Worm (Caenorhabditis elegans): ENCODE measurements around the gene ctl-2.
A peak's percentile ranks its signal among the peaks of the same experiment; 100 is the strongest.
"Not testable (repeated sequence)": the region's sequence is repeated elsewhere in the genome, so short reads cannot be mapped to it uniquely, and the experiment has no call there.

The ctl-2 gene

DNA sequence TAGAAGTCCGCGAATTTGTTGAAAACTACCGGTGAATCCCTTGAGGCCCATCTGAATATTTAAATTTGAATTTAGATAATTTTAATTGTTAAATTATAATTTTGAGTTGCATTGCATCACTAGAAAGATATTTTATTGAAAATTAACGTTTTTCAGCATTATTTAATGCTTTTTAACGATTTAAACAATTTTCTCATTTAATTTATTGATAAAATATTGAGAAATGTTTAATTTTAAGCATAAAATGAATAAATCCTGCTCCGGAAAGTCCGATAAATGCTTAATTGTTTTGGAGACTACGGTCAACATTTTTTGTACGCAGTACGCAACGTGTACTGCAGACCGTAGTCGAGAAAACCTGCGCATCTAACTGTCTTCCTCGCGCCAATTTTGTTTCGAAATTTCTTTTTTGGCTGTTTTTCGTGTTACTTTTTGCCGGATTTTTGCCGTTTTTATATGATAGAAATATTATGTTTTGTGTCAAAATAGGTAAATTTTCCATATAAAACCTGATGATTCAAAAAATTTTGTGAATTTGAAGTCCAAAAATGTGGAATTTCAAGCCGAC is 47.6 kb upstream of the ctl-2 start, which contains the start of the genes Y54G11A.17, lin-7 and elof-1 (continued):
- TF ChIP-seq mep-1 (tag; optimal IDR thresholded peaks at IDR 0.05) (peak; percentile 97), hpl-2 (GFP tag; optimal IDR thresholded peaks at IDR 0.05) (peak; percentile 77), snu-23 (GFP tag; optimal IDR thresholded peaks at IDR 0.05) (peak; percentile 93), C04F5.9 (tag; optimal IDR thresholded peaks at IDR 0.05) (peak; percentile 55), sox-4 (tag; optimal IDR thresholded peaks at IDR 0.05) (no peak), pag-3 (tag; optimal IDR thresholded peaks at IDR 0.05; ENCODE audit: borderline replicate concordance, insufficient read depth) (peak; percentile 15), mab-9 (GFP tag; IDR thresholded peaks at IDR 0.05) (no peak; the same call in 1 of the 2 replicates), ceh-63 (GFP tag; optimal IDR thresholded peaks at IDR 0.05) (no peak), tlp-1 (tag; optimal IDR thresholded peaks at IDR 0.05) (no peak), unc-130 (tag; optimal IDR thresholded peaks at IDR 0.05) (peak; percentile 99), unc-62 (GFP tag; optimal IDR thresholded peaks at IDR 0.05) (no peak)

DNA sequence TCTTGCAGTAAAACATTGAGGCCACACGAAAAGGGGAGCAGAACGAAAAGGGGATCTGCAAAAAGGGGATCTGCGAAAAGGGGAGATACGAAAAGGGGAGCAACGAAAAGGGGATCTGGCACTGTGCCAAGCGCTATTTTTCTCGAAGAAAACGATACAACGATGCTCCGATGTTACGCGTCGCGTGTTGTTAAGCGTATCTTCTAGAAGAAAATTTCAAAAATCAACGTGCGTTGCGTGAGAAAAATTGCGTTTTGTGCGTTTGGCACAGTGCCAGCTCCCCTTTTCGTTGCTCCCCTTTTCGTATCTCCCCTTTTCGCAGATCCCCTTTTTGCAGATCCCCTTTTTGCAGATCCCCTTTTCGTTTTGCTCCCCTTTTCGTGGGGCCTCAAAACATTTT is 44.4 kb upstream of the ctl-2 start, which contains the start of gene Y54G11A.9:
Y54G11A.9 (minus strand) TSS at position 196 of the 400 bp plus-strand sequence.
- peak in 1 of 2 experiments; percentile 14 for TF ChIP-seq efl-1 (optimal IDR thresholded peaks at IDR 0.05)
- not testable (repeated sequence) for TF ChIP-seq efl-1 (GFP tag; optimal IDR thresholded peaks at IDR 0.05 in 1 of 2)

DNA sequence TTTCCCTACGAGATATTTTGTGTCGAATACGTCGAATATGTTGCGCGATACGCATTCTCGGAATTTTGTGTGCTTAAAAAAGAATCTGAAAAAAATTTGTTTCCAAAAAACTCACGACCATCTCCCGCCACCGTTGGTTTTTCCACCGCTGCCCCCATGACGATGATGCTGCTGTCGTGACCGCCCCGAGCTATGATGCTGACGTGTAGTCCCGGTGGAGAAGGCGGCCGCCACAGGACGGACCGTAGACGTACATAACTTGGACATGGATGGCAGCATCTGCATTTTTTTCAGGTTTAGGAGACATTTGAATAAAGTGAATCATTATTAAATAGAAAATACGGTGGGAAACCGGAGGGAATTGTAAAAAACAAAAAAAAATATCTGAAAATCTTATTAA is 42.3 kb upstream of the ctl-2 start, which contains the start of gene ddl-3:
ddl-3 (minus strand) TSS at position 289 of the 400 bp plus-strand sequence.
- not testable (repeated sequence) for TF ChIP-seq C04F5.9, C16A3.4, nhr-20 (tag; optimal IDR thresholded peaks at IDR 0.05)

DNA sequence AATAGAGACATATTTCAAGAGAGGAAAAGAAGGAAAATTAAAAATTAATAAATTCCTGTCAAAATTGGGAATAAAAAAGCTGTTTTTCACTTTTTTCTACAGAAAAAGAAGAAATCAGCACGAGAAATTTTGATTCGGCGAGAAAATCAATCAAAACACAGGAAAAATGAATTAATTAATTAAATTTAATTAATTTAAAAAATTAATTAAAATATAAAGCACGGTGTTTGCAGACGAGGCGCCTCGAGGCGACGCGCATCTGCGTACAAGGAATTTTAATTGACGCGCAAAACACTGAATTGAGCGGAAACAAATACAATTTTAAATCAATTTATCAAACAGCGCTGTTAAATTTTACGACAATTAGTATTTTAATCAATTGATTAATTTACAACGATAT is 19.4 kb upstream of the ctl-2 start:
- no peak for TF ChIP-seq lin-14 (GFP tag; optimal IDR thresholded peaks at IDR 0.05)
- peak in 1 of 3 experiments; percentile 22 for TF ChIP-seq dpl-1 (GFP tag; optimal IDR thresholded peaks at IDR 0.05)
- TF ChIP-seq C16A3.4 (tag; optimal IDR thresholded peaks at IDR 0.05): no peak
- TF ChIP-seq efl-1 (optimal IDR thresholded peaks at IDR 0.05): peak in 1 of 2 experiments; percentile 18
- TF ChIP-seq efl-1 (GFP tag; optimal IDR thresholded peaks at IDR 0.05 in 1 of 2): peak in 1 of 2 experiments; percentile 18
- peak; percentile 36 for TF ChIP-seq ceh-8 (GFP tag; optimal IDR thresholded peaks at IDR 0.05)
- TF ChIP-seq mef-2 (tag; optimal IDR thresholded peaks at IDR 0.05): no peak
- TF ChIP-seq F16B12.6 (tag; optimal IDR thresholded peaks at IDR 0.05): peak; percentile 16

DNA sequence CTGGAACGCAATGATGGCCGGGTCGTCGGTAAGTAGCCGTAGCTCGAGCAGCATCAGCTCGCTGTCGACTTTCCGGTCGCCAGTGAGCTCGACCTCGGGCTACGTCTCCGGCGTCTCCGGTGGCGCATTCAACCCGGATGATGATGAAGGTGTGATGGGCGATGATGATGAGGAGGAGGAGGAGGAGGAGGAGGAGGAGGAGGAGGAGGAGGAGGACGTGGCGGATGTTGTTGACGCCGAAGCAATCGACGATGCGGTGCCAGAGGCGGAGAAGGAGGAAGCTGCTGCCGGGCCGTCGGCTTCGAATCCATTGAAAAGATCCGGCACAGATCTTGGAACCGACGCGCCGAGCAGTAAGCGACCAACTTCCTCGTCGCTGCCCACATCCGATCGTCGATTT is 17.4 kb upstream of the ctl-2 start:
- TF ChIP-seq ceh-8 (GFP tag; optimal IDR thresholded peaks at IDR 0.05): peak; percentile 48
- TF ChIP-seq lin-13 (GFP tag; optimal IDR thresholded peaks at IDR 0.05): no peak
- no peak for TF ChIP-seq ztf-11 (tag; optimal IDR thresholded peaks at IDR 0.05)

DNA sequence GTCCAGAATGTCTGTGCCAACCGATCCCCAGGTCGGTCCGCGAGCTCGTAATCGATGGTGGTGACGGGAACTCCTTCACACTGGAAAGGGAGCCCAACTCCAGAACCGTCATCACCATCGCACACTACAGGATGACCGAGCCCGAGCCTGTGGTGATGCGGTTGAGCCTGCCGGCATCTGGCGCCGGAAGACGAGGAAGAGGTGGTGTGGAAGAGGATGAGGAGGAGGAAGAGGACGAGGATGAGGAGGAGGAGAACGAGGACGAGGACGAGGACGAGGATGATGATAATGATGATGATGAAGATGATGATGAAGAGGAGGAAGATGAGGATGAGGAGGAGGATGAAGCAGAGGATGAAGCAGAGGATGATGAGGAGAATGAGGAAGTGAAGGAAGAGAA is 16.2 kb upstream of the ctl-2 start, which contains the start of gene Y54G11A.14:
Y54G11A.14 (plus strand) TSS at position 132 of the 400 bp plus-strand sequence.
- TF ChIP-seq swsn-7 (tag; optimal IDR thresholded peaks at IDR 0.05) (no peak), pag-3 (tag; optimal IDR thresholded peaks at IDR 0.05; ENCODE audit: borderline replicate concordance, insufficient read depth) (no peak), dsc-1 (tag; optimal IDR thresholded peaks at IDR 0.05) (no peak), jun-1 (tag; optimal IDR thresholded peaks at IDR 0.05) (no peak), nhr-77 (tag; optimal IDR thresholded peaks at IDR 0.05) (no peak)

DNA sequence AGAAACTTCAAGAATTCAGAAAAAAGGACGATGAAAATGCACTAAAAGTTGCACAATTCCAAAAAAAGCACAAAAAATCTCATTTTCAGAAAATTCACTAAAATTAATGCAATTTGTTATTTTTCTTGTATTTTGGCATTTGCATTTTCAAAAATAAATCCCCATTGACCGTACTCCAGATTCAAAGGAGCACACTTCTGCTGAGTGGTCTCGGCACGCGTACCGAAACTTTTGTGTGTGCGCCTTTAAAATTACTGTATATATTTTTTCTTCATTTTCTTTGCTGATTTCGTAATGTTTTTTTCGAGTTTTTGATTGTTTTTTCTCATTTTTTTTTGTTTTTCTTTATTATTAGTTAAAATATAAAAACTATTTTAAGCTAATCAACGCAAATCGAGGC is 10.4 kb upstream of the ctl-2 start:
- TF ChIP-seq C04F5.9 (tag; optimal IDR thresholded peaks at IDR 0.05) (no peak), efl-1 (optimal IDR thresholded peaks at IDR 0.05) (no peak), efl-1 (GFP tag; optimal IDR thresholded peaks at IDR 0.05 in 1 of 2) (peak in 1 of 2 experiments; percentile 44)

DNA sequence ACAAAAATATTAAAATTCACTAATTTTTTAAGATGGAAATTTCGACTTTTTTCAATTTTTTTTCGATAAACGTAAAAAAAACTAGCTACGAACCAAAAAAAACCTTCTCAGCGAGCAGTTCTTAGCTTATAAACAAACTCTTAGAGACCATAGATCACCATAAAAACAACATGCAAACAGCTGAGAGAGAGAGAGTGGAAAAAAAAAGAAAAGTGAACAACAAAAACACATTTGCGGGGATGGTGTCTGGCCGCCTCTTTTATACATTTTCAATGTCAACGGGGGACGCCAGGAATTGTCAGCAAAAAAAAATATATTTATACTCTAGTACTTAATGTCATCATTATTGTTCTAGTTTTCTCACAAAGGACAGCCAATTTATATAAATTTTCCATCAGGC is 9.7 kb upstream of the ctl-2 start:
- TF ChIP-seq blmp-1 (tag; optimal IDR thresholded peaks at IDR 0.05) (peak; percentile 25), skn-1 (tag; optimal IDR thresholded peaks at IDR 0.05) (no peak)

All from whole organism, L1 larva.